Fruit fly (Drosophila melanogaster) S2 (cell line): Measurements from ENCODE around the gene CG10702.

Source experiments
- CG8478 ChIP-seq: fragments of >200 bp; optimal IDR thresholded peaks from 2 replicates; lab custom pipeline; 2018
- CTCF ChIP-seq, 2 experiments: fragments of >200 bp; optimal IDR thresholded peaks; 2 replicates each; lab custom pipeline; 2018

DNA sequence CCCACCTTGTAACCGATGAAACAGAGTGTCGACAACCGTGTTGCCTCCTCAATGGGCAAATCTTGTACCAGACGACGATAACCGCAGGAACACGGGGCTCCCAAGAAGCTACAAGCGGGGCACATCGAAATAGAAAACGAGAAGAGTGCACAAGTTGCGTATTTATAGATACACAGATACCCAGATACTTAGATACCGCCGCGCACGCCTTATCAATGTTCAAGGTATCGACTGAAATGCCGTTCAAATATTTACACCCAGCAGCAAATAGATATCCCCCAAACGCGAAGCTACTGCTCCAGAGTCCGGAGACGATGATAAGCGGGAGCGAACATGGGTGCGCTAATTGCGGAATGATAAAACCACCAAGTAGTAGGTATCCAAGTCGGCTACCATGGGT is 29.0 kb upstream of the CG10702 start:
- TF ChIP-seq CTCF (optimal IDR thresholded peaks at IDR 0.05; lab: Kevin White, UChicago) (no peak), CG8478 (no peak)
